Fruit fly (Drosophila melanogaster) whole organism, embryonic: ENCODE results near the gene sac.

Experiments
- BEAF-32 ChIP-seq: fragments of 200-800 bp; sonication (Bioruptor generic); optimal IDR thresholded peaks from 3 replicates; lab custom pipeline; 2017; ENCODE audit warnings: missing biosample characterization, missing genetic modification characterization, mild to moderate bottlenecking, moderate library complexity, missing genetic modification reagents
- CG10209 ChIP-seq: fragments of 200-800 bp; sonication (Bioruptor generic); optimal IDR thresholded peaks from 3 replicates; lab custom pipeline; 2017; ENCODE audit warnings: missing biosample characterization, mild to moderate bottlenecking, missing genetic modification characterization, missing genetic modification reagents
- CG10321 ChIP-seq: fragments of 200-800 bp; sonication (Bioruptor generic); IDR thresholded peaks from 2 replicates; pipeline ENCODE4 v1.3.6; 2022; ENCODE audit warnings: missing biosample characterization, missing genetic modification characterization
- CG11456 ChIP-seq: fragments of 200-800 bp; sonication (Bioruptor generic); IDR thresholded peaks from 3 replicates; pipeline ENCODE4 v1.3.6; 2022; ENCODE audit warnings: missing biosample characterization, missing genetic modification characterization
- CG11695 ChIP-seq: fragments of 200-800 bp; sonication (Bioruptor generic); IDR thresholded peaks from 3 replicates; pipeline ENCODE4 v1.3.6; 2022; ENCODE audit warnings: missing biosample characterization, missing genetic modification characterization
- CG12155 ChIP-seq: fragments of 200-800 bp; sonication (Bioruptor generic); optimal IDR thresholded peaks from 3 replicates; lab custom pipeline; 2016; ENCODE audit warnings: missing biosample characterization, missing genetic modification characterization
- CG14441 ChIP-seq: fragments of 200-800 bp; sonication (Bioruptor generic); IDR thresholded peaks from 2 replicates; pipeline ENCODE4 v1.3.6; 2022; ENCODE audit warnings: missing biosample characterization, missing genetic modification characterization
- CG15269 ChIP-seq: fragments of 200-800 bp; sonication (Bioruptor generic); optimal IDR thresholded peaks from 2 replicates; lab custom pipeline; 2018; ENCODE audit warnings: missing biosample characterization, mild to moderate bottlenecking, missing genetic modification characterization, moderate library complexity
- CG15696 ChIP-seq: fragments of 200-800 bp; sonication (Bioruptor generic); optimal IDR thresholded peaks from 2 replicates; lab custom pipeline; 2019; ENCODE audit warnings: missing biosample characterization, mild to moderate bottlenecking, missing genetic modification characterization, moderate library complexity
- CG16813 ChIP-seq: fragments of 200-800 bp; sonication (Bioruptor generic); IDR thresholded peaks from 3 replicates; pipeline ENCODE4 v1.3.6; 2022; ENCODE audit warnings: missing biosample characterization, missing genetic modification characterization; ENCODE audit not compliant: partially characterized antibody
- CG17912 ChIP-seq: fragments of 200-800 bp; sonication (Bioruptor generic); optimal IDR thresholded peaks from 2 replicates; lab custom pipeline; 2018; ENCODE audit warnings: missing biosample characterization, mild to moderate bottlenecking, missing genetic modification characterization
- CG2120 ChIP-seq: fragments of 200-800 bp; sonication (Bioruptor generic); optimal IDR thresholded peaks from 3 replicates; lab custom pipeline; 2016; ENCODE audit warnings: missing biosample characterization, missing genetic modification characterization
- CG2712 ChIP-seq: fragments of 200-800 bp; optimal IDR thresholded peaks from 3 replicates; lab custom pipeline; 2019; ENCODE audit warnings: missing biosample characterization, mild to moderate bottlenecking, missing genetic modification characterization, moderate library complexity
- CG31365 ChIP-seq: fragments of 200-800 bp; sonication (Bioruptor generic); optimal IDR thresholded peaks from 2 replicates; lab custom pipeline; 2018; ENCODE audit warnings: missing biosample characterization, mild to moderate bottlenecking, missing genetic modification characterization
- CG4328 ChIP-seq: fragments of 200-800 bp; sonication (Bioruptor generic); optimal IDR thresholded peaks from 3 replicates; lab custom pipeline; 2017; ENCODE audit warnings: missing biosample characterization, missing genetic modification reagents, missing genetic modification characterization
- CG4424 ChIP-seq: fragments of 200-800 bp; sonication (Bioruptor generic); optimal IDR thresholded peaks from 3 replicates; lab custom pipeline; 2016; ENCODE audit warnings: missing biosample characterization, missing genetic modification characterization
- CG4617 ChIP-seq: fragments of 200-800 bp; sonication (Bioruptor generic); optimal IDR thresholded peaks from 3 replicates; lab custom pipeline; 2016; ENCODE audit warnings: missing biosample characterization, missing genetic modification characterization, borderline replicate concordance
- CG6254 ChIP-seq: fragments of 200-800 bp; sonication (Bioruptor generic); optimal IDR thresholded peaks from 3 replicates; lab custom pipeline; 2017; ENCODE audit warnings: mild to moderate bottlenecking, missing biosample characterization, missing genetic modification reagents, missing genetic modification characterization
- CG6272 ChIP-seq: fragments of 200-800 bp; sonication (Bioruptor generic); IDR thresholded peaks from 2 replicates; pipeline ENCODE4 v1.3.6; 2022; ENCODE audit warnings: missing biosample characterization, missing genetic modification characterization
- CG6765 ChIP-seq: fragments of 200-800 bp; sonication (Bioruptor generic); optimal IDR thresholded peaks from 3 replicates; lab custom pipeline; 2017; ENCODE audit warnings: missing biosample characterization, mild to moderate bottlenecking, missing genetic modification characterization
- CG6813 ChIP-seq: fragments of 200-800 bp; sonication (Bioruptor generic); optimal IDR thresholded peaks from 2 replicates; lab custom pipeline; 2017; ENCODE audit warnings: missing biosample characterization, missing genetic modification characterization, mild to moderate bottlenecking, moderate library complexity, missing genetic modification reagents
- CG9609 ChIP-seq: fragments of 200-800 bp; sonication (Bioruptor generic); optimal IDR thresholded peaks from 3 replicates; lab custom pipeline; 2016; ENCODE audit warnings: missing biosample characterization, missing genetic modification characterization
- CG9817 ChIP-seq: fragments of 200-800 bp; sonication (Bioruptor generic); optimal IDR thresholded peaks from 2 replicates; lab custom pipeline; 2018; ENCODE audit warnings: missing biosample characterization, mild to moderate bottlenecking, missing genetic modification characterization, moderate library complexity
- CG9876 ChIP-seq: fragments of 200-800 bp; sonication (Bioruptor generic); optimal IDR thresholded peaks from 2 replicates; lab custom pipeline; 2016; ENCODE audit warnings: missing biosample characterization, missing genetic modification characterization
- D19B ChIP-seq: fragments of 200-800 bp; sonication (Bioruptor generic); optimal IDR thresholded peaks from 2 replicates; lab custom pipeline; 2017; ENCODE audit warnings: missing biosample characterization, mild to moderate bottlenecking, missing genetic modification characterization
- Dip2 ChIP-seq: fragments of 200-800 bp; sonication (Bioruptor generic); IDR thresholded peaks from 2 replicates; pipeline ENCODE4 v1.3.6; 2022; ENCODE audit warnings: missing biosample characterization, missing genetic modification characterization
- Gug ChIP-seq: fragments of 200-800 bp; sonication (Bioruptor generic); IDR thresholded peaks from 4 replicates; pipeline ENCODE4 v1.3.6; 2022; ENCODE audit warnings: missing biosample characterization, missing genetic modification characterization
- HmgD ChIP-seq: fragments of 200-800 bp; sonication (Bioruptor generic); optimal IDR thresholded peaks from 3 replicates; lab custom pipeline; 2016; ENCODE audit warnings: missing biosample characterization, missing genetic modification characterization
- Hr3 ChIP-seq: fragments of 200-800 bp; sonication (Bioruptor generic); optimal IDR thresholded peaks from 3 replicates; lab custom pipeline; 2016; ENCODE audit warnings: missing biosample characterization, missing genetic modification characterization
- Hr39 ChIP-seq: fragments of >200 bp; optimal IDR thresholded peaks from 2 replicates; lab custom pipeline; 2017
- Oli ChIP-seq: fragments of 200-800 bp; sonication (Bioruptor generic); optimal IDR thresholded peaks from 2 replicates; lab custom pipeline; 2018; ENCODE audit warnings: missing biosample characterization, mild to moderate bottlenecking, missing genetic modification characterization, moderate library complexity
- Optix ChIP-seq: fragments of 200-800 bp; sonication (Bioruptor generic); IDR thresholded peaks from 3 replicates; pipeline ENCODE4 v1.3.6; 2022; ENCODE audit warnings: missing biosample characterization, missing genetic modification characterization
- amos ChIP-seq: fragments of 200-800 bp; sonication (Bioruptor generic); IDR thresholded peaks from 2 replicates; pipeline ENCODE4 v1.3.6; 2022; ENCODE audit warnings: missing biosample characterization, missing genetic modification characterization; ENCODE audit not compliant: partially characterized antibody
- bab2 ChIP-seq: fragments of 200-800 bp; sonication (Bioruptor generic); optimal IDR thresholded peaks from 2 replicates; lab custom pipeline; 2016; ENCODE audit warnings: missing biosample characterization, missing genetic modification characterization
- bigmax ChIP-seq: fragments of 200-800 bp; sonication (Bioruptor generic); optimal IDR thresholded peaks from 2 replicates; lab custom pipeline; 2018; ENCODE audit warnings: missing biosample characterization, mild to moderate bottlenecking, missing genetic modification characterization
- cad ChIP-seq: fragments of >200 bp; optimal IDR thresholded peaks from 2 replicates; lab custom pipeline; 2017; ENCODE audit warnings: missing biosample characterization, missing genetic modification characterization
- da ChIP-seq: fragments of 200-800 bp; sonication (Bioruptor generic); optimal IDR thresholded peaks from 2 replicates; lab custom pipeline; 2016; ENCODE audit warnings: missing biosample characterization, missing genetic modification characterization
- fru ChIP-seq: fragments of >200 bp; optimal IDR thresholded peaks from 2 replicates; lab custom pipeline; 2017
- gce ChIP-seq: fragments of 200-800 bp; sonication (Bioruptor generic); IDR thresholded peaks from 3 replicates; pipeline ENCODE4 v1.3.6; 2022; ENCODE audit warnings: missing biosample characterization, missing genetic modification characterization
- gcm2 ChIP-seq: fragments of 200-800 bp; sonication (Bioruptor generic); optimal IDR thresholded peaks from 2 replicates; lab custom pipeline; 2016; ENCODE audit warnings: missing biosample characterization, missing genetic modification characterization
- gsb-n ChIP-seq: fragments of 200-800 bp; sonication (Bioruptor generic); optimal IDR thresholded peaks from 3 replicates; lab custom pipeline; 2018; ENCODE audit warnings: missing biosample characterization, mild to moderate bottlenecking, missing genetic modification characterization
- knrl ChIP-seq: fragments of 200-800 bp; sonication (Bioruptor generic); IDR thresholded peaks from 3 replicates; pipeline ENCODE4 v1.3.6; 2022; ENCODE audit warnings: missing biosample characterization, missing genetic modification characterization; ENCODE audit not compliant: partially characterized antibody
- lov ChIP-seq, 2 experiments: fragments of 200-800 bp in 1 of 2; fragments of >200 bp in 1 of 2; sonication (Bioruptor generic) in 1 of 2; IDR thresholded peaks in 1 of 2; optimal IDR thresholded peaks in 1 of 2; 2 replicates in 1 of 2; 3 replicates in 1 of 2; pipeline versions ENCODE4 v1.3.6 to Lab custom; 2017 to 2022; ENCODE audit warnings: missing biosample characterization in 1 of 2, missing genetic modification characterization in 1 of 2
- luna ChIP-seq: fragments of 200-800 bp; sonication (Bioruptor generic); optimal IDR thresholded peaks from 2 replicates; lab custom pipeline; 2016; ENCODE audit warnings: missing biosample characterization, missing genetic modification characterization
- peb ChIP-seq: fragments of 200-800 bp; sonication (Bioruptor generic); IDR thresholded peaks from 2 replicates; pipeline ENCODE4 v1.3.6; 2022; ENCODE audit warnings: missing biosample characterization, missing genetic modification characterization
- pho ChIP-seq: fragments of 200-800 bp; sonication (Bioruptor generic); optimal IDR thresholded peaks from 2 replicates; lab custom pipeline; 2016; ENCODE audit warnings: missing biosample characterization, missing genetic modification characterization
- seq ChIP-seq: fragments of 200-800 bp; sonication (Bioruptor generic); IDR thresholded peaks from 2 replicates; pipeline ENCODE4 v1.3.6; 2022; ENCODE audit warnings: missing biosample characterization, missing genetic modification characterization
- tap ChIP-seq: fragments of 200-800 bp; optimal IDR thresholded peaks from 3 replicates; lab custom pipeline; 2019; ENCODE audit warnings: missing biosample characterization, mild to moderate bottlenecking, missing genetic modification characterization, moderate library complexity
- tup ChIP-seq: fragments of 200-800 bp; sonication (Bioruptor generic); optimal IDR thresholded peaks from 2 replicates; lab custom pipeline; 2016; ENCODE audit warnings: missing biosample characterization, mild to moderate bottlenecking, missing genetic modification characterization, moderate library complexity
- zfh2 ChIP-seq: fragments of 200-800 bp; sonication (Bioruptor generic); optimal IDR thresholded peaks from 2 replicates; lab custom pipeline; 2016; ENCODE audit warnings: missing biosample characterization, missing genetic modification characterization

Gene sac

dm6 chr3R:4433441-4434077 lies 47.1 kb upstream of the sac start, which contains the start of the genes eIF3a and CG1074 (continued):
- TF ChIP-seq CG10209 (GFP tag; lab: Kevin White, UChicago) (peak; percentile 29), seq (no peak), da (GFP tag; lab: Kevin White, UChicago) (peak; percentile 67), HmgD (peak; percentile 80), CG12155 (GFP tag; lab: Kevin White, UChicago) (peak; percentile 47), CG9817 (tag; lab: Kevin White, UChicago) (peak; percentile 51), bab2 (no peak), lov (optimal IDR thresholded peaks at IDR 0.05; lab: Kevin White, UChicago) (no peak), lov (GFP tag; IDR thresholded peaks at IDR 0.05; lab: Robert Waterston, UW) (peak; percentile 59; the same call in 1 of the 3 replicates), CG6765 (GFP tag; lab: Kevin White, UChicago) (peak; percentile 73), CG14441 (peak; percentile 55; the same call in 1 of the 2 replicates), CG6254 (GFP tag; lab: Kevin White, UChicago) (no peak), CG2120 (GFP tag; lab: Kevin White, UChicago) (peak; percentile 73), Oli (tag; lab: Kevin White, UChicago) (no peak), gcm2 (peak; percentile 51), CG11695 (GFP tag; lab: Robert Waterston, UW) (0 out of 3 replicates have a peak, but pooled peaks have one; percentile 33), Gug (GFP tag; lab: Robert Waterston, UW) (peak; percentile 56; the same call in 1 of the 4 replicates), CG11456 (peak; percentile 86), CG31365 (tag; lab: Kevin White, UChicago) (peak; percentile 60), Hr3 (GFP tag; lab: Kevin White, UChicago) (peak; percentile 26), pho (GFP tag; lab: Kevin White, UChicago) (peak; percentile 79), fru (no peak), CG17912 (GFP tag; lab: Kevin White, UChicago) (peak; percentile 75), D19B (GFP tag; lab: Kevin White, UChicago) (no peak), CG9609 (GFP tag; lab: Kevin White, UChicago) (peak; percentile 53), CG2712 (tag; lab: Kevin White, UChicago) (peak; percentile 69), zfh2 (GFP tag; lab: Kevin White, UChicago) (peak; percentile 52), CG4328 (GFP tag; lab: Kevin White, UChicago) (peak; percentile 51), CG16813 (GFP tag; lab: Robert Waterston, UW) (peak; percentile 97), CG6813 (no peak), cad (GFP tag; lab: Kevin White, UChicago) (no peak), peb (GFP tag; lab: Robert Waterston, UW) (no peak), CG9876 (peak; percentile 36), Hr39 (lab: Kevin White, UChicago) (no peak), Dip2 (no peak), BEAF-32 (GFP tag; lab: Kevin White, UChicago) (peak; percentile 99), bigmax (GFP tag; lab: Kevin White, UChicago) (peak; percentile 46), CG4424 (GFP tag; lab: Kevin White, UChicago) (peak; percentile 48), tup (GFP tag; lab: Kevin White, UChicago) (peak; percentile 10), gsb-n (tag; lab: Kevin White, UChicago) (no peak), gce (GFP tag; lab: Robert Waterston, UW) (0 out of 3 replicates have a peak, but pooled peaks have one; percentile 16), CG15696 (peak; percentile 4), Optix (GFP tag; lab: Robert Waterston, UW) (peak; percentile 60; the same call in 2 of the 3 replicates), amos (GFP tag; lab: Robert Waterston, UW) (peak; percentile 98), CG4617 (GFP tag; lab: Kevin White, UChicago) (peak; percentile 95), CG15269 (tag; lab: Kevin White, UChicago) (no peak), knrl (GFP tag; lab: Robert Waterston, UW) (peak; percentile 97), CG6272 (GFP tag; lab: Robert Waterston, UW) (peak; percentile 54), luna (GFP tag; lab: Kevin White, UChicago) (peak; percentile 51), tap (tag; lab: Kevin White, UChicago) (no peak), CG10321 (GFP tag; lab: Robert Waterston, UW) (peak; percentile 39; the same call in 1 of the 2 replicates)
